Worm (Caenorhabditis elegans): Measurements from ENCODE around the gene C45B11.2.

The C45B11.2 gene

ce11 chrV:11029309-11029708 lies 13.2 kb upstream of the C45B11.2 start (continued):
- peak; percentile 41; the same call in 1 of the 2 replicates for TF ChIP-seq pbrm-1 (GFP tag; IDR thresholded peaks at IDR 0.05)
- TF ChIP-seq aptf-3 (GFP tag; IDR thresholded peaks at IDR 0.05), result no peak
- 0 out of 2 replicates have a peak, but pooled peaks have one; percentile 27 for TF ChIP-seq ceh-91 (GFP tag; IDR thresholded peaks at IDR 0.05)
- TF ChIP-seq nhr-120 (GFP tag; IDR thresholded peaks at IDR 0.05), result no peak
- TF ChIP-seq hmg-20 (GFP tag; IDR thresholded peaks at IDR 0.05), result 0 out of 2 replicates have a peak, but pooled peaks have one; percentile 49
- peak; percentile 58 for TF ChIP-seq K12H6.12 (tag; optimal IDR thresholded peaks at IDR 0.05)
- no peak for TF ChIP-seq pha-4 (tag; optimal IDR thresholded peaks at IDR 0.05)
- peak; percentile 83 for TF ChIP-seq ZK185.1 (tag; optimal IDR thresholded peaks at IDR 0.05; ENCODE audit: poor library complexity, severe bottlenecking)
- no peak for TF ChIP-seq tlf-1 (GFP tag; optimal IDR thresholded peaks at IDR 0.05)
- TF ChIP-seq C17E4.6 (GFP tag; IDR thresholded peaks at IDR 0.05), result 0 out of 2 replicates have a peak, but pooled peaks have one; percentile 14
- no peak for TF ChIP-seq F49E8.2 (tag; optimal IDR thresholded peaks at IDR 0.05; ENCODE audit: insufficient read depth)
- TF ChIP-seq hsf-1 (GFP tag; IDR thresholded peaks at IDR 0.05), result no peak
- no peak for TF ChIP-seq snpc-1.1 (tag; optimal IDR thresholded peaks at IDR 0.05; ENCODE audit: insufficient read depth)
- TF ChIP-seq rpc-1 (optimal IDR thresholded peaks at IDR 0.05), result no peak
- TF ChIP-seq rpc-1 (tag; optimal IDR thresholded peaks at IDR 0.05), result no peak
- TF ChIP-seq B0035.1 (tag; optimal IDR thresholded peaks at IDR 0.05), result no peak
- TF ChIP-seq madf-10 (tag; optimal IDR thresholded peaks at IDR 0.05), result peak; percentile 2
- peak; percentile 9 for TF ChIP-seq chd-7 (tag; optimal IDR thresholded peaks at IDR 0.05)
- TF ChIP-seq K11D2.4 (GFP tag; IDR thresholded peaks at IDR 0.05), result peak; percentile 72
- TF ChIP-seq C06A6.2 (GFP tag; conservative IDR thresholded peaks at IDR 0.05), result no peak
- no peak for TF ChIP-seq ceh-79 (tag; optimal IDR thresholded peaks at IDR 0.05)
- peak; percentile 44 for TF ChIP-seq unc-130 (GFP tag; optimal IDR thresholded peaks at IDR 0.05)
- no peak for TF ChIP-seq dpff-1 (tag; optimal IDR thresholded peaks at IDR 0.05)
- TF ChIP-seq Y79H2A.3 (GFP tag; conservative IDR thresholded peaks at IDR 0.05), result no peak
- TF ChIP-seq madf-8 (GFP tag; conservative IDR thresholded peaks at IDR 0.05), result peak; percentile 51
- peak; percentile 48 for TF ChIP-seq lsl-1 (GFP tag; optimal IDR thresholded peaks at IDR 0.05)
- no peak for TF ChIP-seq cebp-1 (GFP tag; IDR thresholded peaks at IDR 0.05)
- TF ChIP-seq cebp-1 (tag; optimal IDR thresholded peaks at IDR 0.05), result peak; percentile 23
- no peak for TF ChIP-seq cebp-2 (GFP tag; IDR thresholded peaks at IDR 0.05)
- TF ChIP-seq repo-1 (tag; optimal IDR thresholded peaks at IDR 0.05), result no peak
- no peak; the same call in 1 of the 2 replicates for TF ChIP-seq ztf-28 (GFP tag; IDR thresholded peaks at IDR 0.05)
- TF ChIP-seq let-526 (GFP tag; IDR thresholded peaks at IDR 0.05), result 0 out of 2 replicates have a peak, but pooled peaks have one; percentile 34
- TF ChIP-seq ztf-26 (tag; optimal IDR thresholded peaks at IDR 0.05), result no peak
- peak; percentile 30 for TF ChIP-seq lin-40 (tag; optimal IDR thresholded peaks at IDR 0.05)
- no peak; the same call in 1 of the 2 replicates for TF ChIP-seq mcd-1 (GFP tag; IDR thresholded peaks at IDR 0.05)
- no peak for TF ChIP-seq die-1 (tag; optimal IDR thresholded peaks at IDR 0.05)
- TF ChIP-seq fkh-3 (tag; optimal IDR thresholded peaks at IDR 0.05), result no peak
- no peak for TF ChIP-seq attf-6 (GFP tag; IDR thresholded peaks at IDR 0.05)
- no peak for TF ChIP-seq gei-17 (GFP tag; optimal IDR thresholded peaks at IDR 0.05)
- peak; percentile 5 for TF ChIP-seq attf-5 (GFP tag; optimal IDR thresholded peaks at IDR 0.05)
- TF ChIP-seq let-607 (tag; optimal IDR thresholded peaks at IDR 0.05), result peak in 1 of 2 experiments; percentile 7
- peak in 1 of 3 experiments; percentile 72 for TF ChIP-seq lin-35 (GFP tag; optimal IDR thresholded peaks at IDR 0.05)
- TF ChIP-seq D2030.7 (GFP tag; IDR thresholded peaks at IDR 0.05), result peak; percentile 41; the same call in 1 of the 2 replicates

Data from whole organism, young adult.